Worm (Caenorhabditis elegans): Measurements from ENCODE around the gene ciao-2B.

DNA sequence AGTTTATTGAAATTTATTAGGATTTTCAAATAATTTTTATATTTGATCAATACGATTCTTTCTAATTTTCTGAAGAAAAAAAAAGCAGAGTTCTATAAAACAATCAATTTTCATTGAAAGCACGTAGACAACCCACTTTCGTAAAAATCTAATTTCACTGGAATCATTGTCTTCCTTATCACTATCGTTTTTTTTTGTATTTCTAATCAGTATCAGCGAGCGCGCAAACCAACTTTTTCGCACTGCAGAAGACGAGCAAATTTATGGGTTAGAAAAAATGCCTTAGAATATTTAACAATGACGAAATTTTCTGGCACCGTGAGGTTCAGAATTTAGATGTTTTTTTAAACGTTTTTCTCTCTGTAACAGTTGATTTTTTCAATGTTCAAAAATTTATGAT is 13.5 kb upstream of the ciao-2B start:
- TF ChIP-seq unc-39 (tag; optimal IDR thresholded peaks at IDR 0.05) (no peak), nhr-25 (tag; optimal IDR thresholded peaks at IDR 0.05) (no peak), snpc-4 (tag; optimal IDR thresholded peaks at IDR 0.05) (no peak), ama-1 (optimal IDR thresholded peaks at IDR 0.05) (no peak), egl-27 (tag; optimal IDR thresholded peaks at IDR 0.05) (no peak), nhr-6 (tag; optimal IDR thresholded peaks at IDR 0.05) (no peak), elt-3 (tag; optimal IDR thresholded peaks at IDR 0.05) (no peak), F13H6.1 (tag; optimal IDR thresholded peaks at IDR 0.05) (no peak)

Data from whole organism, L2 larva.